Worm (Caenorhabditis elegans) whole organism, L1 larva: ENCODE measurements around the gene cyl-1.

ENCODE experiments used
- C16A3.4 ChIP-seq: fragments of 150-350 bp; optimal IDR thresholded peaks from 2 replicates; lab custom pipeline; 2014; ENCODE audit warnings: missing biosample characterization, missing genetic modification characterization
- alr-1 ChIP-seq: fragments of 200-800 bp; sonication (Bioruptor generic); optimal IDR thresholded peaks from 2 replicates; lab custom pipeline; 2018; ENCODE audit warnings: borderline replicate concordance, mild to moderate bottlenecking, missing genetic modification characterization, missing compliant biosample characterization
- aly-2 ChIP-seq: fragments of 150-350 bp; optimal IDR thresholded peaks from 2 replicates; lab custom pipeline; 2014; ENCODE audit warnings: missing biosample characterization, missing genetic modification characterization
- ama-1 ChIP-seq: fragments of 150-350 bp; optimal IDR thresholded peaks from 2 replicates; lab custom pipeline; 2014
- blmp-1 ChIP-seq: fragments of 150-350 bp; optimal IDR thresholded peaks from 2 replicates; lab custom pipeline; 2014; ENCODE audit warnings: missing biosample characterization, missing genetic modification characterization
- ceh-63 ChIP-seq: fragments of 200-800 bp; sonication (Bioruptor generic); optimal IDR thresholded peaks from 2 replicates; lab custom pipeline; 2018; ENCODE audit warnings: mild to moderate bottlenecking, missing genetic modification characterization, missing compliant biosample characterization
- ceh-8 ChIP-seq: fragments of 200-800 bp; sonication (Bioruptor generic); optimal IDR thresholded peaks from 2 replicates; lab custom pipeline; 2018; ENCODE audit warnings: mild to moderate bottlenecking, missing genetic modification characterization, moderate library complexity, missing compliant biosample characterization
- ceh-82 ChIP-seq, 3 experiments: fragments of 150-350 bp in 1 of 3; sonication (generic microtip) in 2 of 3; optimal IDR thresholded peaks; 2 replicates each; lab custom pipeline; 2014 to 2017; ENCODE audit warnings: missing biosample characterization in 3 of 3, missing genetic modification characterization in 3 of 3
- ceh-88 ChIP-seq: fragments of 200-800 bp; sonication (Bioruptor generic); IDR thresholded peaks from 2 replicates; pipeline ENCODE4 v1.3.6; 2022; ENCODE audit warnings: missing genetic modification characterization, missing compliant biosample characterization
- ces-1 ChIP-seq: fragments of 150-350 bp; optimal IDR thresholded peaks from 2 replicates; lab custom pipeline; 2014; ENCODE audit warnings: missing biosample characterization, missing genetic modification reagents, missing genetic modification characterization
- dpl-1 ChIP-seq, 3 experiments: fragments of 150-350 bp in 2 of 3; sonication (generic microtip) in 1 of 3; optimal IDR thresholded peaks; 2 replicates each; lab custom pipeline; 2014 to 2017; ENCODE audit warnings: missing biosample characterization in 3 of 3, missing genetic modification characterization in 3 of 3, missing genetic modification reagents in 3 of 3
- dsc-1 ChIP-seq: sonication (generic microtip); optimal IDR thresholded peaks from 2 replicates; lab custom pipeline; 2016; ENCODE audit warnings: mild to moderate bottlenecking, missing genetic modification characterization, missing compliant biosample characterization
- efl-1 ChIP-seq, 4 experiments: fragments of 150-350 bp; optimal IDR thresholded peaks in 3 of 4; peaks in 1 of 4; 1 replicate in 1 of 4; 2 replicates in 3 of 4; lab custom pipeline; 2014; ENCODE audit warnings: missing biosample characterization in 2 of 4, missing genetic modification characterization in 2 of 4, missing genetic modification reagents in 2 of 4
- egl-27 ChIP-seq, 2 experiments: fragments of 150-350 bp in 1 of 2; sonication (generic microtip); optimal IDR thresholded peaks; 3 replicates each; lab custom pipeline; 2017 to 2018; ENCODE audit warnings: missing biosample characterization in 2 of 2, missing genetic modification characterization in 2 of 2, missing genetic modification reagents in 2 of 2
- elt-2 ChIP-seq: sonication (generic microtip); optimal IDR thresholded peaks from 2 replicates; lab custom pipeline; 2016; ENCODE audit warnings: missing genetic modification characterization, mild to moderate bottlenecking, inconsistent platforms, missing compliant biosample characterization, missing genetic modification reagents
- ets-5 ChIP-seq: fragments of 200-800 bp; sonication (Bioruptor generic); IDR thresholded peaks from 2 replicates; pipeline ENCODE4 v1.3.6; 2022; ENCODE audit warnings: missing genetic modification characterization, missing compliant biosample characterization
- fkh-10 ChIP-seq: sonication (generic microtip); optimal IDR thresholded peaks from 2 replicates; lab custom pipeline; 2017; ENCODE audit warnings: missing biosample characterization, missing genetic modification reagents, missing genetic modification characterization
- fkh-8 ChIP-seq: sonication (generic microtip); optimal IDR thresholded peaks from 2 replicates; lab custom pipeline; 2016; ENCODE audit warnings: mild to moderate bottlenecking, missing genetic modification characterization, missing compliant biosample characterization
- hlh-17 ChIP-seq: fragments of 200-800 bp; sonication (Bioruptor generic); optimal IDR thresholded peaks from 2 replicates; lab custom pipeline; 2018; ENCODE audit warnings: missing genetic modification characterization, mild to moderate bottlenecking, missing compliant biosample characterization, moderate library complexity, borderline replicate concordance
- hlh-4 ChIP-seq: sonication (generic microtip); optimal IDR thresholded peaks from 2 replicates; lab custom pipeline; 2016; ENCODE audit warnings: mild to moderate bottlenecking, missing genetic modification characterization, missing compliant biosample characterization
- hpl-2 ChIP-seq: fragments of 150-350 bp; optimal IDR thresholded peaks from 2 replicates; lab custom pipeline; 2014; ENCODE audit warnings: missing biosample characterization, missing genetic modification reagents, missing genetic modification characterization
- isw-1 ChIP-seq: fragments of 200-800 bp; sonication (Bioruptor generic); IDR thresholded peaks from 2 replicates; pipeline ENCODE4 v1.3.6; 2022; ENCODE audit warnings: missing genetic modification characterization, missing compliant biosample characterization
- jun-1 ChIP-seq: fragments of 150-350 bp; optimal IDR thresholded peaks from 2 replicates; lab custom pipeline; 2014; ENCODE audit warnings: missing biosample characterization, missing genetic modification reagents, missing genetic modification characterization
- lin-14 ChIP-seq: fragments of 200-800 bp; sonication (Bioruptor generic); optimal IDR thresholded peaks from 2 replicates; lab custom pipeline; 2018; ENCODE audit warnings: mild to moderate bottlenecking, missing genetic modification characterization, moderate library complexity, missing compliant biosample characterization
- lsy-2 ChIP-seq, 2 experiments: fragments of 150-350 bp; optimal IDR thresholded peaks; 2 replicates each; lab custom pipeline; 2014; ENCODE audit warnings: missing biosample characterization in 2 of 2, missing genetic modification characterization in 2 of 2
- mdl-1 ChIP-seq, 2 experiments: fragments of 150-350 bp; optimal IDR thresholded peaks; 2 replicates each; lab custom pipeline; 2014 to 2017; ENCODE audit warnings: missing biosample characterization in 2 of 2, missing genetic modification characterization in 2 of 2, inconsistent platforms in 1 of 2
- mef-2 ChIP-seq: fragments of 150-350 bp; optimal IDR thresholded peaks from 2 replicates; lab custom pipeline; 2014; ENCODE audit warnings: missing biosample characterization, missing genetic modification characterization
- mep-1 ChIP-seq: fragments of 150-350 bp; optimal IDR thresholded peaks from 2 replicates; lab custom pipeline; 2014; ENCODE audit warnings: missing biosample characterization, missing genetic modification characterization
- nhr-11 ChIP-seq: fragments of 150-350 bp; optimal IDR thresholded peaks from 2 replicates; lab custom pipeline; 2014; ENCODE audit warnings: missing biosample characterization, missing genetic modification characterization
- nhr-12 ChIP-seq: sonication (generic microtip); optimal IDR thresholded peaks from 2 replicates; lab custom pipeline; 2017; ENCODE audit warnings: missing biosample characterization, missing genetic modification characterization
- nhr-20 ChIP-seq: sonication (generic microtip); optimal IDR thresholded peaks from 2 replicates; lab custom pipeline; 2016; ENCODE audit warnings: mild to moderate bottlenecking, missing genetic modification characterization, missing compliant biosample characterization
- nhr-28 ChIP-seq: fragments of 150-350 bp; optimal IDR thresholded peaks from 2 replicates; lab custom pipeline; 2014; ENCODE audit warnings: missing biosample characterization, missing genetic modification characterization
- nhr-47 ChIP-seq: sonication (generic microtip); optimal IDR thresholded peaks from 2 replicates; lab custom pipeline; 2016; ENCODE audit warnings: mild to moderate bottlenecking, missing genetic modification characterization, moderate library complexity, missing compliant biosample characterization
- nhr-71 ChIP-seq: sonication (generic microtip); optimal IDR thresholded peaks from 2 replicates; lab custom pipeline; 2016; ENCODE audit warnings: mild to moderate bottlenecking, missing genetic modification characterization, moderate library complexity, missing compliant biosample characterization
- nhr-84 ChIP-seq: sonication (generic microtip); optimal IDR thresholded peaks from 2 replicates; lab custom pipeline; 2017; ENCODE audit warnings: missing biosample characterization, missing genetic modification characterization
- nhr-85 ChIP-seq: sonication (generic microtip); peaks from one replicate; lab custom pipeline; 2016; ENCODE audit warnings: missing genetic modification characterization, inconsistent platforms, missing compliant biosample characterization
- pag-3 ChIP-seq: sonication (generic microtip); optimal IDR thresholded peaks from 2 replicates; lab custom pipeline; 2017; ENCODE audit warnings: missing genetic modification characterization, mild to moderate bottlenecking, missing compliant biosample characterization, antibody characterized with exemption, borderline replicate concordance; ENCODE audit not compliant: insufficient read depth
- pax-3 ChIP-seq: fragments of 200-800 bp; sonication (Bioruptor generic); optimal IDR thresholded peaks from 2 replicates; lab custom pipeline; 2018; ENCODE audit warnings: mild to moderate bottlenecking, missing genetic modification characterization, moderate library complexity, missing compliant biosample characterization
- pqm-1 ChIP-seq: sonication (generic microtip); optimal IDR thresholded peaks from 3 replicates; lab custom pipeline; 2017; ENCODE audit warnings: missing biosample characterization, missing genetic modification characterization
- rnt-1 ChIP-seq: sonication (generic microtip); optimal IDR thresholded peaks from 2 replicates; lab custom pipeline; 2016; ENCODE audit warnings: mild to moderate bottlenecking, missing genetic modification characterization, moderate library complexity, missing compliant biosample characterization
- skn-1 ChIP-seq: fragments of 150-350 bp; optimal IDR thresholded peaks from 2 replicates; lab custom pipeline; 2014; ENCODE audit warnings: missing biosample characterization, missing genetic modification characterization
- snpc-4 ChIP-seq: fragments of 150-350 bp; optimal IDR thresholded peaks from 2 replicates; lab custom pipeline; 2014; ENCODE audit warnings: missing biosample characterization, missing genetic modification characterization
- snu-23 ChIP-seq: sonication (generic microtip); optimal IDR thresholded peaks from 2 replicates; lab custom pipeline; 2016; ENCODE audit warnings: missing genetic modification characterization, missing compliant biosample characterization
- sup-37 ChIP-seq: fragments of 200-800 bp; sonication (Bioruptor generic); optimal IDR thresholded peaks from 2 replicates; lab custom pipeline; 2018; ENCODE audit warnings: mild to moderate bottlenecking, missing genetic modification characterization, missing compliant biosample characterization
- swsn-7 ChIP-seq: sonication (generic microtip); optimal IDR thresholded peaks from 2 replicates; lab custom pipeline; 2016; ENCODE audit warnings: missing genetic modification characterization, missing compliant biosample characterization
- tbx-2 ChIP-seq: sonication (generic microtip); optimal IDR thresholded peaks from 2 replicates; lab custom pipeline; 2016; ENCODE audit warnings: missing genetic modification characterization, missing compliant biosample characterization
- unc-130 ChIP-seq: fragments of 150-350 bp; optimal IDR thresholded peaks from 2 replicates; lab custom pipeline; 2017; ENCODE audit warnings: missing biosample characterization, missing genetic modification characterization, inconsistent platforms
- unc-86 ChIP-seq: sonication (generic microtip); optimal IDR thresholded peaks from 2 replicates; lab custom pipeline; 2016; ENCODE audit warnings: missing genetic modification characterization, missing compliant biosample characterization
- unc-98 ChIP-seq: fragments of 200-800 bp; sonication (Bioruptor generic); IDR thresholded peaks from 2 replicates; pipeline ENCODE4 v1.3.6; 2022; ENCODE audit warnings: missing genetic modification characterization, missing compliant biosample characterization
- vab-15 ChIP-seq: sonication (generic microtip); optimal IDR thresholded peaks from 2 replicates; lab custom pipeline; 2017; ENCODE audit warnings: missing genotype, mild to moderate bottlenecking, missing genetic modification characterization, missing compliant biosample characterization

cyl-1 gene

DNA sequence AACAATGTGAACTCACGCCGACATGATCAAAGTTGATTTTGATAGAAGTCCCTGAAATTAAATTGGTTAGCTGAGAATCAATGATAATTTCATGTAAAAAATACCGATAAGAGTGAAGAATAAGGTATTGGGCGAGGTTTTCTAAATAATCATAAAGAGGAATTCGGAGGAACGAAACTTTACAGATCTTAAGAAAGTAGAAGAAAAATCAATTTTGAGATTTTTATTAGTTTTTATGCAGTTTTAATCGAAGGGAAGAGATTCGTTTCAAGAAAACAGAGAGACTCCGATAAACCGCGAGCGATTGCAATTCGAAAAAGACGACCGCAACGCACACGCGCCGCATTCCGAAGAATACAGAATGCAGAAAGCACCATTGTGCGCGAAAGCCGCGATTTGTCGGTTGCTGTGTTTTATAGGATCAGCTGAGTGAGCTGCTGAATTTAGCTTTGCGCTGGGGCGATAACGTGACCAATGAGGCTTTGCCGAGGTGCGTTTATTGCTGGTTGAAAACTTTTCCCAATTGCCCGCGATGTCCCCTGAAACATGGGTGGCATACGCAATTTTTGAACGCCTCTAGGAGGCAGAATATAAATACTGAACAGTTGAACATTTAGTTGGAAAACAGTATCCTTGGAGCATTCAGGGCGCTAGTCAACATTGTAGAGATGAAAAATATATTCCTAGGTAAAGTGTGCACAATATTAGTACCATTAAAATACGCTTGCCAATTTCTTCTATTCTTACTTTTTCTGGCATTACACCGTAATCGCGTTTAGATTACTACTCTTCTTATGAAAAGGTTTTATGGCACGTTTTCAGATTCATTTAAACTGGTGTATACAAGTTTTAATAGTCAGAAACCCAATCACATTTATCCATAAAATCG is 13.6 kb downstream of the cyl-1 start, which contains the start of gene snr-4 (continued):
- TF ChIP-seq tbx-2 (tag; lab: Kevin White, UChicago) = peak; percentile 96
- TF ChIP-seq nhr-28 (tag; lab: Kevin White, UChicago) = no peak
- TF ChIP-seq hlh-17 (GFP tag; lab: Kevin White, UChicago) = no peak
- peak; percentile 94 for TF ChIP-seq ama-1
- peak; percentile 89 for TF ChIP-seq sup-37 (GFP tag; lab: Kevin White, UChicago)
- peak; percentile 80 for TF ChIP-seq skn-1 (tag; lab: Kevin White, UChicago)
- peak; percentile 91 to 96 for TF ChIP-seq efl-1 (optimal IDR thresholded peaks at IDR 0.05; lab: Kevin White, UChicago)
- TF ChIP-seq efl-1 (GFP tag; optimal IDR thresholded peaks at IDR 0.05 in 1 of 2; lab: Kevin White, UChicago) = peak; percentile 83 to 99
- peak; percentile 87 for TF ChIP-seq hpl-2
- TF ChIP-seq nhr-20 (tag; lab: Kevin White, UChicago) = peak; percentile 96
- TF ChIP-seq unc-98 (GFP tag; lab: Robert Waterston, UW) = peak; percentile 68; the same call in 1 of the 2 replicates
- TF ChIP-seq snu-23 (GFP tag; lab: Kevin White, UChicago) = peak; percentile 97
- peak; percentile 96 to 97 (median 96) for TF ChIP-seq ceh-82 (tag; optimal IDR thresholded peaks at IDR 0.05; lab: Kevin White, UChicago)
- peak; percentile 66 for TF ChIP-seq unc-130 (tag; lab: Kevin White, UChicago)
- peak; percentile 20 for TF ChIP-seq nhr-12 (tag; lab: Kevin White, UChicago)
- TF ChIP-seq mep-1 = peak; percentile 84
- peak; percentile 87 to 92 for TF ChIP-seq lsy-2 (tag; optimal IDR thresholded peaks at IDR 0.05; lab: Kevin White, UChicago)
- TF ChIP-seq nhr-11 (tag; lab: Kevin White, UChicago) = peak; percentile 82
- peak; percentile 96 for TF ChIP-seq isw-1 (GFP tag; lab: Robert Waterston, UW)
- TF ChIP-seq dsc-1 (tag; lab: Kevin White, UChicago) = peak; percentile 97
- TF ChIP-seq ces-1 = no peak
- TF ChIP-seq C16A3.4 = peak; percentile 84
- peak; percentile 36 for TF ChIP-seq mef-2 (tag; lab: Kevin White, UChicago)
- TF ChIP-seq pax-3 (tag; lab: Kevin White, UChicago) = peak; percentile 98
- TF ChIP-seq blmp-1 = no peak
- TF ChIP-seq rnt-1 (tag; lab: Kevin White, UChicago) = peak; percentile 97
- peak; percentile 95 for TF ChIP-seq lin-14 (GFP tag; lab: Kevin White, UChicago)
- peak; percentile 98 for TF ChIP-seq nhr-85
- peak; percentile 36 for TF ChIP-seq pag-3 (tag; lab: Kevin White, UChicago)
- TF ChIP-seq ceh-88 = peak; percentile 91
- peak; percentile 97 for TF ChIP-seq swsn-7 (tag; lab: Kevin White, UChicago)
- TF ChIP-seq ceh-63 (GFP tag; lab: Kevin White, UChicago) = peak; percentile 89
- peak; percentile 98 for TF ChIP-seq nhr-71 (tag; lab: Kevin White, UChicago)
- TF ChIP-seq ets-5 (GFP tag; lab: Robert Waterston, UW) = no peak
- peak; percentile 99 for TF ChIP-seq snpc-4 (tag; lab: Kevin White, UChicago)
- TF ChIP-seq aly-2 = peak; percentile 91
- TF ChIP-seq hlh-4 (tag; lab: Kevin White, UChicago) = no peak
- TF ChIP-seq fkh-10 (GFP tag; lab: Kevin White, UChicago) = peak; percentile 69
- TF ChIP-seq mdl-1 (tag; optimal IDR thresholded peaks at IDR 0.05; lab: Kevin White, UChicago) = peak in 1 of 2 experiments; percentile 91
- TF ChIP-seq vab-15 (tag; lab: Kevin White, UChicago) = peak; percentile 48
- peak; percentile 98 for TF ChIP-seq nhr-47
- peak; percentile 56 for TF ChIP-seq pqm-1 (tag; lab: Kevin White, UChicago)
- TF ChIP-seq jun-1 (tag; lab: Kevin White, UChicago) = peak; percentile 93
- no peak for TF ChIP-seq alr-1 (tag; lab: Kevin White, UChicago)
- peak; percentile 91 for TF ChIP-seq elt-2
- peak; percentile 95 for TF ChIP-seq fkh-8 (tag; lab: Kevin White, UChicago)
- peak; percentile 79 to 83 (median 83) for TF ChIP-seq dpl-1 (GFP tag; optimal IDR thresholded peaks at IDR 0.05; lab: Kevin White, UChicago)
- TF ChIP-seq egl-27 (tag; optimal IDR thresholded peaks at IDR 0.05; lab: Kevin White, UChicago) = peak in 1 of 2 experiments; percentile 76
- TF ChIP-seq nhr-84 (tag; lab: Kevin White, UChicago) = peak; percentile 36
- TF ChIP-seq ceh-8 (GFP tag; lab: Kevin White, UChicago) = peak; percentile 80
- peak; percentile 94 for TF ChIP-seq unc-86
